Worm (Caenorhabditis elegans) whole organism, midembryonic: ENCODE data around the gene str-260.
"Not testable (repeated sequence)": the region's sequence is repeated elsewhere in the genome, so short reads cannot be mapped to it uniquely, and the experiment has no call there.

Experiments
- flt-1 ChIP-seq: fragments of 200-800 bp; sonication (Bioruptor generic); IDR thresholded peaks from 2 replicates; pipeline ENCODE4 v1.3.6; 2022; ENCODE audit warnings: missing genetic modification characterization, missing compliant biosample characterization
- ztf-29 ChIP-seq: fragments of 200-800 bp; sonication (Bioruptor generic); IDR thresholded peaks from 2 replicates; pipeline ENCODE4 v1.3.6; 2022; ENCODE audit warnings: missing genetic modification reagents, missing genetic modification characterization, missing compliant biosample characterization

ce11 chrV:3558744-3559143, 31.8 kb downstream of the str-260 start, which contains the start of gene T24A6.1:
- not testable (repeated sequence) for TF ChIP-seq flt-1, ztf-29 (GFP tag; lab: Robert Waterston, UW)
